Fruit fly (Drosophila melanogaster) whole organism, embryonic: ENCODE measurements around the gene Cp110.

ENCODE experiments used
- Atf6 ChIP-seq: fragments of 200-800 bp; sonication (Bioruptor generic); IDR thresholded peaks from 2 replicates; pipeline ENCODE4 v1.3.6; 2022; ENCODE audit warnings: missing biosample characterization, missing genetic modification characterization
- CG10147 ChIP-seq: fragments of 200-800 bp; sonication (Bioruptor generic); optimal IDR thresholded peaks from 2 replicates; lab custom pipeline; 2019; ENCODE audit warnings: missing biosample characterization, mild to moderate bottlenecking, missing genetic modification characterization, moderate library complexity
- CG1024 ChIP-seq: fragments of 200-800 bp; sonication (Bioruptor generic); IDR thresholded peaks from 2 replicates; pipeline ENCODE4 v1.3.6; 2022; ENCODE audit warnings: missing biosample characterization, missing genetic modification characterization
- CG10366 ChIP-seq: fragments of 200-800 bp; sonication (Bioruptor generic); IDR thresholded peaks from 2 replicates; pipeline ENCODE4 v1.3.6; 2022; ENCODE audit warnings: missing biosample characterization, missing genetic modification characterization
- CG11085 ChIP-seq: fragments of 200-800 bp; sonication (Bioruptor generic); IDR thresholded peaks from 2 replicates; pipeline ENCODE4 v1.3.6; 2022; ENCODE audit warnings: missing biosample characterization, missing genetic modification characterization
- CG12155 ChIP-seq: fragments of 200-800 bp; sonication (Bioruptor generic); optimal IDR thresholded peaks from 3 replicates; lab custom pipeline; 2016; ENCODE audit warnings: missing biosample characterization, missing genetic modification characterization
- CG12219 ChIP-seq: fragments of 200-800 bp; sonication (Bioruptor generic); optimal IDR thresholded peaks from 3 replicates; lab custom pipeline; 2018; ENCODE audit warnings: missing biosample characterization, mild to moderate bottlenecking, missing genetic modification characterization
- CG13287 ChIP-seq: fragments of 200-800 bp; sonication (Bioruptor generic); IDR thresholded peaks from 2 replicates; pipeline ENCODE4 v1.3.6; 2022; ENCODE audit warnings: missing biosample characterization, missing genetic modification characterization; ENCODE audit not compliant: partially characterized antibody
- CG13424 ChIP-seq: fragments of 200-800 bp; sonication (Bioruptor generic); optimal IDR thresholded peaks from 2 replicates; lab custom pipeline; 2019; ENCODE audit warnings: missing biosample characterization, mild to moderate bottlenecking, missing genetic modification characterization, moderate library complexity
- CG14014 ChIP-seq: fragments of 200-800 bp; sonication (Bioruptor generic); IDR thresholded peaks from 2 replicates; pipeline ENCODE4 v1.3.6; 2022; ENCODE audit warnings: missing biosample characterization, missing genetic modification characterization
- CG2116 ChIP-seq: fragments of 200-800 bp; sonication (Bioruptor generic); optimal IDR thresholded peaks from 3 replicates; lab custom pipeline; 2018; ENCODE audit warnings: missing biosample characterization, mild to moderate bottlenecking, missing genetic modification characterization
- CG30020 ChIP-seq: fragments of 200-800 bp; optimal IDR thresholded peaks from 2 replicates; lab custom pipeline; 2019; ENCODE audit warnings: missing biosample characterization, mild to moderate bottlenecking, missing genetic modification characterization, moderate library complexity
- CG4282 ChIP-seq: fragments of 200-800 bp; sonication (Bioruptor generic); optimal IDR thresholded peaks from 2 replicates; lab custom pipeline; 2016; ENCODE audit warnings: missing biosample characterization, missing genetic modification characterization
- CG4424 ChIP-seq: fragments of 200-800 bp; sonication (Bioruptor generic); optimal IDR thresholded peaks from 3 replicates; lab custom pipeline; 2016; ENCODE audit warnings: missing biosample characterization, missing genetic modification characterization
- CG5953 ChIP-seq: fragments of 200-800 bp; sonication (Bioruptor generic); IDR thresholded peaks from 2 replicates; pipeline ENCODE4 v1.3.6; 2022; ENCODE audit warnings: missing biosample characterization, missing genetic modification characterization
- CG8359 ChIP-seq: fragments of 200-800 bp; sonication (Bioruptor generic); optimal IDR thresholded peaks from 2 replicates; lab custom pipeline; 2017; ENCODE audit warnings: missing biosample characterization, mild to moderate bottlenecking, missing genetic modification characterization, borderline replicate concordance
- CG8388 ChIP-seq: fragments of 200-800 bp; sonication (Bioruptor generic); optimal IDR thresholded peaks from 2 replicates; lab custom pipeline; 2019; ENCODE audit warnings: missing biosample characterization, mild to moderate bottlenecking, missing genetic modification characterization, moderate library complexity
- CTCF ChIP-seq: fragments of 200-800 bp; sonication (Bioruptor generic); optimal IDR thresholded peaks from 2 replicates; lab custom pipeline; 2017; ENCODE audit warnings: missing biosample characterization, mild to moderate bottlenecking, missing genetic modification characterization, moderate library complexity
- Camta ChIP-seq: fragments of 200-800 bp; sonication (Bioruptor generic); optimal IDR thresholded peaks from 2 replicates; lab custom pipeline; 2016; ENCODE audit warnings: missing biosample characterization, missing genetic modification characterization
- Dbx ChIP-seq: fragments of 200-800 bp; sonication (Bioruptor generic); IDR thresholded peaks from 3 replicates; pipeline ENCODE4 v1.3.6; 2022; ENCODE audit warnings: missing biosample characterization, missing genetic modification characterization
- Eip74EF ChIP-seq, 2 experiments: fragments of 200-800 bp in 1 of 2; fragments of >200 bp in 1 of 2; sonication (Bioruptor generic) in 1 of 2; optimal IDR thresholded peaks; 2 replicates each; lab custom pipeline; 2017 to 2019; ENCODE audit warnings: missing biosample characterization in 2 of 2, missing genetic modification characterization in 2 of 2, mild to moderate bottlenecking in 1 of 2, moderate library complexity in 1 of 2
- Ets97D ChIP-seq: fragments of 200-800 bp; sonication (Bioruptor generic); optimal IDR thresholded peaks from 3 replicates; lab custom pipeline; 2016; ENCODE audit warnings: missing biosample characterization, missing genetic modification characterization
- HHEX ChIP-seq: fragments of 200-800 bp; sonication (Bioruptor generic); optimal IDR thresholded peaks from 3 replicates; lab custom pipeline; 2017; ENCODE audit warnings: missing biosample characterization, mild to moderate bottlenecking, missing genetic modification characterization, missing genetic modification reagents
- Hand ChIP-seq: fragments of 200-800 bp; sonication (Bioruptor generic); optimal IDR thresholded peaks from 2 replicates; lab custom pipeline; 2017; ENCODE audit warnings: mild to moderate bottlenecking, missing biosample characterization, missing genetic modification reagents, missing genetic modification characterization
- HmgD ChIP-seq: fragments of 200-800 bp; sonication (Bioruptor generic); optimal IDR thresholded peaks from 3 replicates; lab custom pipeline; 2016; ENCODE audit warnings: missing biosample characterization, missing genetic modification characterization
- HmgZ ChIP-seq: fragments of 200-800 bp; sonication (Bioruptor generic); optimal IDR thresholded peaks from 2 replicates; lab custom pipeline; 2018; ENCODE audit warnings: missing biosample characterization, mild to moderate bottlenecking, missing genetic modification characterization
- MBD-R2 ChIP-seq: fragments of 200-800 bp; sonication (Bioruptor generic); IDR thresholded peaks from 2 replicates; pipeline ENCODE4 v1.3.6; 2022; ENCODE audit warnings: missing biosample characterization, missing genetic modification characterization
- NK7.1 ChIP-seq: fragments of 200-800 bp; sonication (Bioruptor generic); optimal IDR thresholded peaks from 3 replicates; lab custom pipeline; 2016; ENCODE audit warnings: missing biosample characterization, missing genetic modification characterization
- Neu2 ChIP-seq: fragments of 200-800 bp; sonication (Bioruptor generic); optimal IDR thresholded peaks from 3 replicates; lab custom pipeline; 2016; ENCODE audit warnings: missing biosample characterization, missing genetic modification characterization, borderline replicate concordance
- Poxn ChIP-seq: fragments of 200-800 bp; sonication (Bioruptor generic); IDR thresholded peaks from 2 replicates; pipeline ENCODE4 v1.3.6; 2022; ENCODE audit warnings: missing biosample characterization, missing genetic modification characterization
- Ptx1 ChIP-seq: fragments of 200-800 bp; sonication (Bioruptor generic); IDR thresholded peaks from 2 replicates; pipeline ENCODE4 v1.3.6; 2022; ENCODE audit warnings: missing biosample characterization, missing genetic modification characterization
- Side ChIP-seq: fragments of 200-800 bp; sonication (Bioruptor generic); optimal IDR thresholded peaks from 2 replicates; lab custom pipeline; 2016; ENCODE audit warnings: missing biosample characterization, missing genetic modification characterization
- Sox102F ChIP-seq: fragments of 200-800 bp; sonication (Bioruptor generic); optimal IDR thresholded peaks from 2 replicates; lab custom pipeline; 2018; ENCODE audit warnings: missing biosample characterization, mild to moderate bottlenecking, missing genetic modification characterization, moderate library complexity
- Ssrp ChIP-seq: fragments of 200-800 bp; sonication (Bioruptor generic); optimal IDR thresholded peaks from 2 replicates; lab custom pipeline; 2018; ENCODE audit warnings: missing biosample characterization, mild to moderate bottlenecking, missing genetic modification characterization, moderate library complexity
- TFAM ChIP-seq: fragments of 200-800 bp; sonication (Bioruptor generic); optimal IDR thresholded peaks from 2 replicates; lab custom pipeline; 2017; ENCODE audit warnings: missing biosample characterization, missing genetic modification characterization, inconsistent platforms
- abd-A ChIP-seq: fragments of 200-800 bp; sonication (Bioruptor generic); optimal IDR thresholded peaks from 3 replicates; lab custom pipeline; 2019; ENCODE audit warnings: missing biosample characterization, mild to moderate bottlenecking, missing genetic modification characterization, moderate library complexity
- ash1 ChIP-seq: fragments of 200-800 bp; sonication (Bioruptor generic); optimal IDR thresholded peaks from 2 replicates; lab custom pipeline; 2018; ENCODE audit warnings: missing biosample characterization, mild to moderate bottlenecking, missing genetic modification characterization
- caup ChIP-seq: fragments of 200-800 bp; sonication (Bioruptor generic); optimal IDR thresholded peaks from 3 replicates; lab custom pipeline; 2017; ENCODE audit warnings: missing biosample characterization, mild to moderate bottlenecking, missing genetic modification characterization, moderate library complexity; ENCODE audit not compliant: severe bottlenecking
- chn ChIP-seq: fragments of 200-800 bp; sonication (Bioruptor generic); optimal IDR thresholded peaks from 2 replicates; lab custom pipeline; 2016; ENCODE audit warnings: missing biosample characterization, missing genetic modification characterization
- corto ChIP-seq: fragments of 200-800 bp; sonication (Bioruptor generic); optimal IDR thresholded peaks from 2 replicates; lab custom pipeline; 2016; ENCODE audit warnings: missing biosample characterization, mild to moderate bottlenecking, missing genetic modification characterization, moderate library complexity
- dm ChIP-seq: fragments of 200-800 bp; sonication (Bioruptor generic); optimal IDR thresholded peaks from 3 replicates; lab custom pipeline; 2016; ENCODE audit warnings: missing biosample characterization, missing genetic modification characterization
- dmrt11E ChIP-seq: fragments of 200-800 bp; sonication (Bioruptor generic); optimal IDR thresholded peaks from 3 replicates; lab custom pipeline; 2018; ENCODE audit warnings: missing biosample characterization, mild to moderate bottlenecking, missing genetic modification characterization, moderate library complexity
- jigr1 ChIP-seq: fragments of 200-800 bp; sonication (Bioruptor generic); IDR thresholded peaks from 3 replicates; pipeline ENCODE4 v1.3.6; 2022; ENCODE audit warnings: missing biosample characterization, missing genetic modification characterization
- ken ChIP-seq: fragments of 200-800 bp; sonication (Bioruptor generic); IDR thresholded peaks from 3 replicates; pipeline ENCODE4 v1.3.6; 2022; ENCODE audit warnings: missing biosample characterization, missing genetic modification characterization
- lilli ChIP-seq: fragments of 200-800 bp; sonication (Bioruptor generic); optimal IDR thresholded peaks from 3 replicates; lab custom pipeline; 2016; ENCODE audit warnings: missing biosample characterization, missing genetic modification characterization
- lola ChIP-seq, 3 experiments: fragments of >200 bp in 2 of 3; fragments of 200-800 bp in 1 of 3; sonication (Bioruptor generic) in 1 of 3; optimal IDR thresholded peaks; 2 replicates each; lab custom pipeline; 2017 to 2019; ENCODE audit warnings: missing biosample characterization in 3 of 3, missing genetic modification characterization in 3 of 3, mild to moderate bottlenecking in 1 of 3, moderate library complexity in 1 of 3
- p53 ChIP-seq: fragments of 200-800 bp; sonication (Bioruptor generic); optimal IDR thresholded peaks from 2 replicates; lab custom pipeline; 2016; ENCODE audit warnings: missing biosample characterization, missing genetic modification characterization
- seq ChIP-seq: fragments of 200-800 bp; sonication (Bioruptor generic); IDR thresholded peaks from 2 replicates; pipeline ENCODE4 v1.3.6; 2022; ENCODE audit warnings: missing biosample characterization, missing genetic modification characterization
- slou ChIP-seq: fragments of 200-800 bp; sonication (Bioruptor generic); optimal IDR thresholded peaks from 3 replicates; lab custom pipeline; 2016; ENCODE audit warnings: missing biosample characterization, missing genetic modification characterization
- tna ChIP-seq: fragments of 200-800 bp; sonication (Bioruptor generic); IDR thresholded peaks from 2 replicates; pipeline ENCODE4 v1.3.6; 2022; ENCODE audit warnings: missing biosample characterization, missing genetic modification characterization; ENCODE audit not compliant: partially characterized antibody
- wor ChIP-seq: fragments of 200-800 bp; sonication (Bioruptor generic); IDR thresholded peaks from 2 replicates; pipeline ENCODE4 v1.3.6; 2022; ENCODE audit warnings: missing biosample characterization, missing genetic modification characterization
- zf30C ChIP-seq: fragments of 200-800 bp; sonication (Bioruptor generic); optimal IDR thresholded peaks from 3 replicates; lab custom pipeline; 2018; ENCODE audit warnings: missing biosample characterization, mild to moderate bottlenecking, missing genetic modification characterization

The Cp110 gene

DNA sequence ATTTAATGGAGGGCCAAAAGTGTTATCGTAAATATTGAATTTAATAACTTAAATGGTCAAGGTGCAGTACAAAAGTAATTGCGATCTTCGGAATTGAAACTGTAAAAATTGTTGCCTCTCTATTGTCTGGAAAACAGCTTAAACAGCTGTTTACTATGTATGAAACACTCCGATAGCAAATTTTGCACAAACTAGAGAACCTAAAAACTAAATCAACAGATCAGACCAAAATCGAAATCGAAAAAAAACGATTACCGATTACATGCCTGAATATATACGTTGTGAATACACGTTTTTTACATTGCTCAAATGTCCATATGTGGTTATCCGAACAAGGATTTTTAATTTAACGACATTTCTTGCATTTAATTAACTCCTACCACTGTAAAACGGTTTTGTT, 38.4 kb upstream of the Cp110 start (continued):
- TF ChIP-seq HHEX (no peak), CG13424 (no peak), Neu2 (GFP tag; lab: Kevin White, UChicago) (no peak), abd-A (tag; lab: Kevin White, UChicago) (no peak), jigr1 (GFP tag; lab: Robert Waterston, UW) (no peak), p53 (no peak), CG11085 (GFP tag; lab: Robert Waterston, UW) (no peak), Poxn (no peak), chn (no peak), Ssrp (tag; lab: Kevin White, UChicago) (no peak), Side (GFP tag; lab: Kevin White, UChicago) (no peak), CG10147 (GFP tag; lab: Kevin White, UChicago) (no peak), seq (no peak), Atf6 (GFP tag; lab: Robert Waterston, UW) (no peak), Ptx1 (GFP tag; lab: Robert Waterston, UW) (no peak), CTCF (no peak), CG8359 (no peak), TFAM (GFP tag; lab: Kevin White, UChicago) (no peak), Eip74EF (GFP tag; optimal IDR thresholded peaks at IDR 0.05; lab: Kevin White, UChicago) (no peak), CG4282 (no peak), Sox102F (GFP tag; lab: Kevin White, UChicago) (no peak), CG13287 (GFP tag; lab: Robert Waterston, UW) (peak; percentile 17; the same call in 1 of the 2 replicates), MBD-R2 (GFP tag; lab: Robert Waterston, UW) (no peak), caup (GFP tag; lab: Kevin White, UChicago) (no peak), CG14014 (GFP tag; lab: Robert Waterston, UW) (no peak), CG12219 (GFP tag; lab: Kevin White, UChicago) (no peak), NK7.1 (no peak), lola (GFP tag; optimal IDR thresholded peaks at IDR 0.05; lab: Kevin White, UChicago) (no peak), Hand (GFP tag; lab: Kevin White, UChicago) (no peak), Camta (no peak), CG4424 (GFP tag; lab: Kevin White, UChicago) (no peak), ash1 (GFP tag; lab: Kevin White, UChicago) (no peak), CG1024 (GFP tag; lab: Robert Waterston, UW) (peak; percentile 48), HmgD (no peak), tna (GFP tag; lab: Robert Waterston, UW) (no peak; the same call in 1 of the 2 replicates), wor (GFP tag; lab: Robert Waterston, UW) (no peak), CG5953 (GFP tag; lab: Robert Waterston, UW) (no peak), CG10366 (GFP tag; lab: Robert Waterston, UW) (no peak), CG30020 (peak; percentile 86), HmgZ (no peak), CG12155 (GFP tag; lab: Kevin White, UChicago) (no peak), zf30C (GFP tag; lab: Kevin White, UChicago) (no peak), dmrt11E (tag; lab: Kevin White, UChicago) (no peak), CG8388 (GFP tag; lab: Kevin White, UChicago) (no peak), slou (no peak), lilli (GFP tag; lab: Kevin White, UChicago) (peak; percentile 9), Dbx (GFP tag; lab: Robert Waterston, UW) (no peak), ken (GFP tag; lab: Robert Waterston, UW) (no peak), Ets97D (GFP tag; lab: Kevin White, UChicago) (no peak), CG2116 (GFP tag; lab: Kevin White, UChicago) (peak; percentile 43), dm (no peak), corto (no peak)
